Fruit fly (Drosophila melanogaster) whole organism, embryonic: ENCODE measurements around the gene ci.

Experiments
- Aef1 ChIP-seq: fragments of 200-800 bp; sonication (Bioruptor generic); IDR thresholded peaks from 3 replicates; pipeline ENCODE4 v1.3.6; 2022; ENCODE audit warnings: missing biosample characterization, missing genetic modification characterization
- BEAF-32 ChIP-seq: fragments of 200-800 bp; sonication (Bioruptor generic); optimal IDR thresholded peaks from 3 replicates; lab custom pipeline; 2017; ENCODE audit warnings: missing biosample characterization, missing genetic modification characterization, mild to moderate bottlenecking, moderate library complexity, missing genetic modification reagents
- CG10267 ChIP-seq: fragments of 200-800 bp; sonication (Bioruptor generic); optimal IDR thresholded peaks from 2 replicates; lab custom pipeline; 2018; ENCODE audit warnings: missing biosample characterization, mild to moderate bottlenecking, missing genetic modification characterization, moderate library complexity
- CG11247 ChIP-seq: fragments of 200-800 bp; sonication (Bioruptor generic); IDR thresholded peaks from 2 replicates; pipeline ENCODE4 v1.3.6; 2022; ENCODE audit warnings: missing biosample characterization, missing genetic modification characterization
- CG11723 ChIP-seq: fragments of 200-800 bp; sonication (Bioruptor generic); optimal IDR thresholded peaks from 2 replicates; lab custom pipeline; 2017; ENCODE audit warnings: missing biosample characterization, mild to moderate bottlenecking, missing genetic modification characterization
- CG12659 ChIP-seq: fragments of 200-800 bp; sonication (Bioruptor generic); optimal IDR thresholded peaks from 3 replicates; lab custom pipeline; 2017; ENCODE audit warnings: mild to moderate bottlenecking, missing biosample characterization, missing genetic modification reagents, missing genetic modification characterization
- CG14860 ChIP-seq: fragments of 200-800 bp; sonication (Bioruptor generic); IDR thresholded peaks from 3 replicates; pipeline ENCODE4 v1.3.6; 2022; ENCODE audit warnings: missing biosample characterization, missing genetic modification characterization; ENCODE audit not compliant: partially characterized antibody
- CG15479 ChIP-seq: fragments of 200-800 bp; sonication (Bioruptor generic); optimal IDR thresholded peaks from 3 replicates; lab custom pipeline; 2019; ENCODE audit warnings: missing biosample characterization, mild to moderate bottlenecking, missing genetic modification characterization, moderate library complexity
- CG17385 ChIP-seq: fragments of 200-800 bp; sonication (Bioruptor generic); optimal IDR thresholded peaks from 3 replicates; lab custom pipeline; 2018; ENCODE audit warnings: missing biosample characterization, mild to moderate bottlenecking, missing genetic modification characterization
- CG17912 ChIP-seq: fragments of 200-800 bp; sonication (Bioruptor generic); optimal IDR thresholded peaks from 2 replicates; lab custom pipeline; 2018; ENCODE audit warnings: missing biosample characterization, mild to moderate bottlenecking, missing genetic modification characterization
- CG18619 ChIP-seq: fragments of 200-800 bp; sonication (Bioruptor generic); optimal IDR thresholded peaks from 3 replicates; lab custom pipeline; 2017; ENCODE audit warnings: missing biosample characterization, mild to moderate bottlenecking, missing genetic modification characterization
- CG2202 ChIP-seq: fragments of 200-800 bp; sonication (Bioruptor generic); optimal IDR thresholded peaks from 2 replicates; lab custom pipeline; 2018; ENCODE audit warnings: missing biosample characterization, mild to moderate bottlenecking, missing genetic modification characterization
- CG33213 ChIP-seq: fragments of 200-800 bp; sonication (Bioruptor generic); optimal IDR thresholded peaks from 3 replicates; lab custom pipeline; 2016; ENCODE audit warnings: missing biosample characterization, missing genetic modification characterization
- CG33557 ChIP-seq: fragments of 200-800 bp; sonication (Bioruptor generic); optimal IDR thresholded peaks from 2 replicates; lab custom pipeline; 2019; ENCODE audit warnings: missing biosample characterization, mild to moderate bottlenecking, missing genetic modification characterization, moderate library complexity
- CG3407 ChIP-seq: fragments of 200-800 bp; sonication (Bioruptor generic); optimal IDR thresholded peaks from 2 replicates; lab custom pipeline; 2018; ENCODE audit warnings: missing biosample characterization, mild to moderate bottlenecking, missing genetic modification characterization
- CG3726 ChIP-seq: fragments of 200-800 bp; sonication (Bioruptor generic); IDR thresholded peaks from 3 replicates; pipeline ENCODE4, ENCODE4 v1.3.6; 2022; ENCODE audit warnings: missing biosample characterization, missing genetic modification characterization
- CG3838 ChIP-seq: fragments of 200-800 bp; sonication (Bioruptor generic); optimal IDR thresholded peaks from 3 replicates; lab custom pipeline; 2016; ENCODE audit warnings: missing biosample characterization, missing genetic modification characterization
- CG3847 ChIP-seq: fragments of 200-800 bp; sonication (Bioruptor generic); IDR thresholded peaks from 2 replicates; pipeline ENCODE4 v1.3.6; 2022; ENCODE audit warnings: missing biosample characterization, missing genetic modification characterization
- CG4328 ChIP-seq: fragments of 200-800 bp; sonication (Bioruptor generic); optimal IDR thresholded peaks from 3 replicates; lab custom pipeline; 2017; ENCODE audit warnings: missing biosample characterization, missing genetic modification reagents, missing genetic modification characterization
- CG6765 ChIP-seq: fragments of 200-800 bp; sonication (Bioruptor generic); optimal IDR thresholded peaks from 3 replicates; lab custom pipeline; 2017; ENCODE audit warnings: missing biosample characterization, mild to moderate bottlenecking, missing genetic modification characterization
- CG7928 ChIP-seq: fragments of 200-800 bp; sonication (Bioruptor generic); optimal IDR thresholded peaks from 2 replicates; lab custom pipeline; 2017; ENCODE audit warnings: missing biosample characterization, mild to moderate bottlenecking, missing genetic modification characterization
- CG8388 ChIP-seq: fragments of 200-800 bp; sonication (Bioruptor generic); optimal IDR thresholded peaks from 2 replicates; lab custom pipeline; 2019; ENCODE audit warnings: missing biosample characterization, mild to moderate bottlenecking, missing genetic modification characterization, moderate library complexity
- CG8478 ChIP-seq: fragments of >200 bp; optimal IDR thresholded peaks from 2 replicates; lab custom pipeline; 2018
- D ChIP-seq, 2 experiments: fragments of 200-800 bp in 1 of 2; fragments of >200 bp in 1 of 2; sonication (Bioruptor generic) in 1 of 2; optimal IDR thresholded peaks; 2 replicates in 1 of 2; 3 replicates in 1 of 2; lab custom pipeline; 2017; ENCODE audit warnings: mild to moderate bottlenecking in 1 of 2, missing biosample characterization in 1 of 2, missing genetic modification characterization in 1 of 2, missing genetic modification reagents in 1 of 2
- Doc3 ChIP-seq: fragments of 200-800 bp; sonication (Bioruptor generic); IDR thresholded peaks from 3 replicates; pipeline ENCODE4 v1.3.6; 2022; ENCODE audit warnings: missing biosample characterization, missing genetic modification characterization; ENCODE audit not compliant: partially characterized antibody
- E2f2 ChIP-seq: fragments of 200-800 bp; sonication (Bioruptor generic); IDR thresholded peaks from 2 replicates; pipeline ENCODE4 v1.3.6; 2022; ENCODE audit warnings: missing biosample characterization, missing genetic modification characterization
- GATAe ChIP-seq: fragments of 200-800 bp; sonication (Bioruptor generic); conservative IDR thresholded peaks from 2 replicates; pipeline ENCODE4 v1.3.6; 2022; ENCODE audit warnings: missing biosample characterization, missing genetic modification characterization
- Med ChIP-seq: fragments of 200-800 bp; sonication (Bioruptor generic); peaks from one replicate; lab custom pipeline; 2016; ENCODE audit warnings: missing biosample characterization, missing genetic modification characterization, mild to moderate bottlenecking, inconsistent platforms, moderate library complexity
- PHDP ChIP-seq: fragments of 200-800 bp; sonication (Bioruptor generic); optimal IDR thresholded peaks from 3 replicates; lab custom pipeline; 2018; ENCODE audit warnings: missing biosample characterization, mild to moderate bottlenecking, missing genetic modification characterization, moderate library complexity
- Pdp1 ChIP-seq, 2 experiments: fragments of 200-800 bp; sonication (Bioruptor generic); optimal IDR thresholded peaks; 3 replicates each; lab custom pipeline; 2016; ENCODE audit warnings: missing biosample characterization in 2 of 2, missing genetic modification characterization in 2 of 2, mild to moderate bottlenecking in 1 of 2, moderate library complexity in 1 of 2
- Sry-δ ChIP-seq: fragments of 200-800 bp; sonication (Bioruptor generic); optimal IDR thresholded peaks from 2 replicates; lab custom pipeline; 2016; ENCODE audit warnings: missing biosample characterization, missing genetic modification characterization
- ash1 ChIP-seq: fragments of 200-800 bp; sonication (Bioruptor generic); optimal IDR thresholded peaks from 2 replicates; lab custom pipeline; 2018; ENCODE audit warnings: missing biosample characterization, mild to moderate bottlenecking, missing genetic modification characterization
- bab2 ChIP-seq: fragments of 200-800 bp; sonication (Bioruptor generic); optimal IDR thresholded peaks from 2 replicates; lab custom pipeline; 2016; ENCODE audit warnings: missing biosample characterization, missing genetic modification characterization
- cg ChIP-seq: fragments of 200-800 bp; sonication (Bioruptor generic); optimal IDR thresholded peaks from 3 replicates; lab custom pipeline; 2019; ENCODE audit warnings: missing biosample characterization, mild to moderate bottlenecking, missing genetic modification characterization, moderate library complexity
- dm ChIP-seq: fragments of 200-800 bp; sonication (Bioruptor generic); optimal IDR thresholded peaks from 3 replicates; lab custom pipeline; 2016; ENCODE audit warnings: missing biosample characterization, missing genetic modification characterization
- en ChIP-seq: fragments of 200-800 bp; sonication (Bioruptor generic); optimal IDR thresholded peaks from 2 replicates; lab custom pipeline; 2016; ENCODE audit warnings: missing biosample characterization, missing genetic modification characterization
- ftz-f1 ChIP-seq: fragments of 200-800 bp; sonication (Bioruptor generic); optimal IDR thresholded peaks from 2 replicates; lab custom pipeline; 2016; ENCODE audit warnings: missing biosample characterization, missing genetic modification characterization
- gsb ChIP-seq: fragments of 200-800 bp; sonication (Bioruptor generic); IDR thresholded peaks from 2 replicates; pipeline ENCODE4 v1.3.6; 2022; ENCODE audit warnings: missing biosample characterization, missing genetic modification characterization
- hth ChIP-seq: fragments of >200 bp; optimal IDR thresholded peaks from 2 replicates; lab custom pipeline; 2017; ENCODE audit warnings: inconsistent platforms
- insv ChIP-seq, 2 experiments: fragments of 200-800 bp; sonication (Bioruptor generic); optimal IDR thresholded peaks; 3 replicates each; lab custom pipeline; 2016 to 2018; ENCODE audit warnings: missing biosample characterization in 2 of 2, missing genetic modification characterization in 2 of 2
- org-1 ChIP-seq: fragments of 200-800 bp; sonication (Bioruptor generic); optimal IDR thresholded peaks from 2 replicates; lab custom pipeline; 2017; ENCODE audit warnings: missing biosample characterization, missing genetic modification characterization
- peb ChIP-seq: fragments of 200-800 bp; sonication (Bioruptor generic); IDR thresholded peaks from 2 replicates; pipeline ENCODE4 v1.3.6; 2022; ENCODE audit warnings: missing biosample characterization, missing genetic modification characterization
- sc ChIP-seq, 3 experiments: fragments of >200 bp in 2 of 3; fragments of 200-800 bp in 1 of 3; sonication (Bioruptor generic) in 1 of 3; optimal IDR thresholded peaks; 2 replicates in 2 of 3; 3 replicates in 1 of 3; lab custom pipeline; 2017; ENCODE audit warnings: mild to moderate bottlenecking in 1 of 3, missing biosample characterization in 1 of 3, missing genetic modification characterization in 1 of 3, missing genetic modification reagents in 1 of 3
- twi ChIP-seq: fragments of 200-800 bp; optimal IDR thresholded peaks from 2 replicates; lab custom pipeline; 2019; ENCODE audit warnings: missing biosample characterization, mild to moderate bottlenecking, missing genetic modification characterization, moderate library complexity

The ci gene

dm6 chr4:56242-57159 lies at the start of gene ci (continued):
- TF ChIP-seq CG15479 (GFP tag; lab: Kevin White, UChicago) (peak; percentile 76), PHDP (tag; lab: Kevin White, UChicago) (peak; percentile 0), cg (GFP tag; lab: Kevin White, UChicago) (peak; percentile 99), E2f2 (GFP tag; lab: Robert Waterston, UW) (peak; percentile 19; the same call in 1 of the 2 replicates), bab2 (GFP tag; lab: Kevin White, UChicago) (no peak), CG3407 (GFP tag; lab: Kevin White, UChicago) (no peak), CG17385 (GFP tag; lab: Kevin White, UChicago) (peak; percentile 47), CG14860 (GFP tag; lab: Robert Waterston, UW) (no peak), CG12659 (no peak), GATAe (GFP tag; lab: Robert Waterston, UW) (no peak), CG3838 (GFP tag; lab: Kevin White, UChicago) (peak; percentile 55), CG3847 (GFP tag; lab: Robert Waterston, UW) (no peak), Doc3 (GFP tag; lab: Robert Waterston, UW) (no peak), Med (GFP tag; lab: Kevin White, UChicago) (peak; percentile 84), gsb (GFP tag; lab: Robert Waterston, UW) (no peak), CG3726 (GFP tag; lab: Robert Waterston, UW) (no peak), CG8388 (GFP tag; lab: Kevin White, UChicago) (peak; percentile 89), dm (GFP tag; lab: Kevin White, UChicago) (no peak), D (optimal IDR thresholded peaks at IDR 0.05; lab: Kevin White, UChicago) (no peak), D (GFP tag; optimal IDR thresholded peaks at IDR 0.05; lab: Kevin White, UChicago) (no peak), CG8478 (lab: Kevin White, UChicago) (no peak), Aef1 (no peak), Sry-δ (GFP tag; lab: Kevin White, UChicago) (no peak), CG6765 (GFP tag; lab: Kevin White, UChicago) (peak; percentile 37), peb (GFP tag; lab: Robert Waterston, UW) (0 out of 2 replicates have a peak, but pooled peaks have one; percentile 25), CG18619 (GFP tag; lab: Kevin White, UChicago) (no peak), CG11247 (no peak), sc (optimal IDR thresholded peaks at IDR 0.05; lab: Kevin White, UChicago) (no peak), sc (GFP tag; optimal IDR thresholded peaks at IDR 0.05; lab: Kevin White, UChicago) (no peak), insv (GFP tag; optimal IDR thresholded peaks at IDR 0.05; lab: Kevin White, UChicago) (no peak), ash1 (GFP tag; lab: Kevin White, UChicago) (peak; percentile 97), CG33213 (peak; percentile 4), CG17912 (GFP tag; lab: Kevin White, UChicago) (peak; percentile 54), org-1 (GFP tag; lab: Kevin White, UChicago) (no peak), CG33557 (GFP tag; lab: Kevin White, UChicago) (peak; percentile 45), CG4328 (peak; percentile 72), CG7928 (no peak), ftz-f1 (GFP tag; lab: Kevin White, UChicago) (peak; percentile 10), en (GFP tag; lab: Kevin White, UChicago) (peak; percentile 12), twi (tag; lab: Kevin White, UChicago) (peak; percentile 87), Pdp1 (GFP tag; optimal IDR thresholded peaks at IDR 0.05; lab: Kevin White, UChicago) (peak in 1 of 2 experiments; percentile 36), CG11723 (GFP tag; lab: Kevin White, UChicago) (peak; percentile 40), hth (lab: Kevin White, UChicago) (no peak), CG2202 (peak; percentile 13), CG10267 (tag; lab: Kevin White, UChicago) (peak; percentile 11), BEAF-32 (GFP tag; lab: Kevin White, UChicago) (peak; percentile 2)
